Worm (Caenorhabditis elegans) whole organism, young adult: ENCODE data around the gene F09E10.5.

Experiments used
- C06A6.2 ChIP-seq: fragments of 200-800 bp; sonication (Bioruptor generic); conservative IDR thresholded peaks from 2 replicates; pipeline ENCODE4 v1.3.6; 2022; ENCODE audit warnings: missing genetic modification characterization, missing compliant biosample characterization
- F33H1.4 ChIP-seq: fragments of 200-800 bp; sonication (Bioruptor generic); IDR thresholded peaks from 2 replicates; pipeline ENCODE4 v1.3.6; 2022; ENCODE audit warnings: missing genetic modification reagents, missing genetic modification characterization, missing compliant biosample characterization
- F37B4.10 ChIP-seq: fragments of 200-800 bp; sonication (Bioruptor generic); IDR thresholded peaks from 2 replicates; pipeline ENCODE4 v1.3.6; 2022; ENCODE audit warnings: missing genetic modification characterization, missing compliant biosample characterization
- F39B2.1 ChIP-seq: fragments of 200-800 bp; sonication (Bioruptor generic); IDR thresholded peaks from 2 replicates; pipeline ENCODE4 v1.3.6; 2022; ENCODE audit warnings: missing genetic modification reagents, missing genetic modification characterization, missing compliant biosample characterization
- F55B11.4 ChIP-seq: sonication (generic microtip); optimal IDR thresholded peaks from 2 replicates; lab custom pipeline; 2016; ENCODE audit warnings: missing compliant biosample characterization, missing genetic modification characterization, borderline replicate concordance; ENCODE audit not compliant: insufficient read depth
- F57C9.4 ChIP-seq: sonication (generic microtip); optimal IDR thresholded peaks from 2 replicates; lab custom pipeline; 2017; ENCODE audit warnings: mild to moderate bottlenecking, missing genetic modification characterization, missing compliant biosample characterization
- K11D2.4 ChIP-seq: fragments of 200-800 bp; sonication (Bioruptor generic); IDR thresholded peaks from 2 replicates; pipeline ENCODE4 v1.3.6; 2022; ENCODE audit warnings: missing genetic modification reagents, missing genetic modification characterization, missing compliant biosample characterization
- K12H6.12 ChIP-seq: fragments of 200-800 bp; sonication (Bioruptor generic); optimal IDR thresholded peaks from 2 replicates; lab custom pipeline; 2018; ENCODE audit warnings: mild to moderate bottlenecking, missing genetic modification characterization, missing compliant biosample characterization
- T26A5.8 ChIP-seq: sonication (generic microtip); optimal IDR thresholded peaks from 2 replicates; lab custom pipeline; 2016; ENCODE audit warnings: missing genetic modification characterization, missing compliant biosample characterization
- Y53F4B.3 ChIP-seq: fragments of 200-800 bp; sonication (Bioruptor generic); IDR thresholded peaks from 2 replicates; pipeline ENCODE4 v1.3.6; 2022; ENCODE audit warnings: missing genetic modification reagents, missing genetic modification characterization, missing compliant biosample characterization
- Y53G8AR.9 ChIP-seq: fragments of 200-800 bp; sonication (Bioruptor generic); conservative IDR thresholded peaks from 2 replicates; pipeline ENCODE4 v1.3.6; 2022; ENCODE audit warnings: missing genetic modification reagents, missing genetic modification characterization, missing compliant biosample characterization
- Y56A3A.18 ChIP-seq: fragments of 200-800 bp; sonication (Bioruptor generic); IDR thresholded peaks from 2 replicates; pipeline ENCODE4 v1.3.6; 2022; ENCODE audit warnings: missing genetic modification reagents, missing genetic modification characterization, missing compliant biosample characterization
- Y67H2A.10 ChIP-seq: fragments of 200-800 bp; sonication (Bioruptor generic); conservative IDR thresholded peaks from 2 replicates; pipeline ENCODE4 v1.3.6; 2022; ENCODE audit warnings: missing genetic modification reagents, missing genetic modification characterization, missing compliant biosample characterization
- akir-1 ChIP-seq: fragments of 200-800 bp; sonication (Bioruptor generic); optimal IDR thresholded peaks from 2 replicates; lab custom pipeline; 2018; ENCODE audit warnings: mild to moderate bottlenecking, missing genetic modification characterization, moderate library complexity, missing compliant biosample characterization
- atf-7 ChIP-seq: sonication (generic microtip); optimal IDR thresholded peaks from 2 replicates; lab custom pipeline; 2017; ENCODE audit warnings: mild to moderate bottlenecking, missing genetic modification characterization, missing compliant biosample characterization
- attf-3 ChIP-seq: fragments of 200-800 bp; sonication (Bioruptor generic); conservative IDR thresholded peaks from 2 replicates; pipeline ENCODE4 v1.3.6; 2022; ENCODE audit warnings: missing genetic modification reagents, missing genetic modification characterization, missing compliant biosample characterization
- cebp-1 ChIP-seq, 2 experiments: fragments of 200-800 bp in 1 of 2; sonication (Bioruptor generic) in 1 of 2; sonication (generic microtip) in 1 of 2; IDR thresholded peaks in 1 of 2; optimal IDR thresholded peaks in 1 of 2; 2 replicates each; pipeline versions ENCODE4 v1.3.6 to Lab custom; 2017 to 2022; ENCODE audit warnings: missing compliant biosample characterization in 2 of 2, missing genetic modification characterization in 2 of 2, mild to moderate bottlenecking in 1 of 2, missing genetic modification reagents in 1 of 2, moderate library complexity in 1 of 2
- ceh-40 ChIP-seq: fragments of 200-800 bp; sonication (Bioruptor generic); IDR thresholded peaks from 2 replicates; pipeline ENCODE4 v1.3.6; 2022; ENCODE audit warnings: missing genetic modification characterization, missing compliant biosample characterization
- ceh-91 ChIP-seq: fragments of 200-800 bp; sonication (Bioruptor generic); IDR thresholded peaks from 2 replicates; pipeline ENCODE4 v1.3.6; 2022; ENCODE audit warnings: missing genetic modification reagents, missing genetic modification characterization, missing compliant biosample characterization
- dox-1 ChIP-seq: fragments of 200-800 bp; sonication (Bioruptor generic); IDR thresholded peaks from 2 replicates; pipeline ENCODE4 v1.3.6; 2022; ENCODE audit warnings: missing genetic modification reagents, missing genetic modification characterization, missing compliant biosample characterization
- dpff-1 ChIP-seq: sonication (generic microtip); optimal IDR thresholded peaks from 2 replicates; lab custom pipeline; 2017; ENCODE audit warnings: mild to moderate bottlenecking, missing genetic modification characterization, missing compliant biosample characterization
- ekl-4 ChIP-seq: fragments of 200-800 bp; sonication (Bioruptor generic); IDR thresholded peaks from 2 replicates; pipeline ENCODE4 v1.3.6; 2022; ENCODE audit warnings: missing genetic modification reagents, missing genetic modification characterization, missing compliant biosample characterization
- ets-4 ChIP-seq: fragments of 200-800 bp; sonication (Bioruptor generic); optimal IDR thresholded peaks from 2 replicates; lab custom pipeline; 2018; ENCODE audit warnings: mild to moderate bottlenecking, missing genetic modification characterization, missing compliant biosample characterization
- hmg-1.2 ChIP-seq: fragments of 200-800 bp; sonication (Bioruptor generic); IDR thresholded peaks from 2 replicates; pipeline ENCODE4 v1.3.6; 2022; ENCODE audit warnings: missing genetic modification reagents, missing genetic modification characterization, missing compliant biosample characterization
- let-607 ChIP-seq, 2 experiments: fragments of 200-800 bp in 1 of 2; sonication (Bioruptor generic) in 1 of 2; sonication (generic microtip) in 1 of 2; optimal IDR thresholded peaks; 2 replicates each; lab custom pipeline; 2016 to 2018; ENCODE audit warnings: mild to moderate bottlenecking in 2 of 2, missing compliant biosample characterization in 2 of 2, missing genetic modification characterization in 2 of 2, moderate library complexity in 2 of 2, missing genotype in 1 of 2
- lin-26 ChIP-seq: fragments of 200-800 bp; sonication (Bioruptor generic); IDR thresholded peaks from 2 replicates; pipeline ENCODE4 v1.3.6; 2022; ENCODE audit warnings: missing genetic modification reagents, missing genetic modification characterization, missing compliant biosample characterization
- lin-54 ChIP-seq: fragments of 200-800 bp; sonication (Bioruptor generic); optimal IDR thresholded peaks from 2 replicates; lab custom pipeline; 2018; ENCODE audit warnings: mild to moderate bottlenecking, missing genetic modification characterization, missing compliant biosample characterization
- lsl-1 ChIP-seq: fragments of 200-800 bp; sonication (Bioruptor generic); optimal IDR thresholded peaks from 2 replicates; lab custom pipeline; 2018; ENCODE audit warnings: mild to moderate bottlenecking, missing genetic modification characterization, moderate library complexity, missing compliant biosample characterization
- lsy-27 ChIP-seq: sonication (generic microtip); optimal IDR thresholded peaks from 2 replicates; lab custom pipeline; 2017; ENCODE audit warnings: missing genetic modification characterization, mild to moderate bottlenecking, missing compliant biosample characterization, antibody characterized with exemption, missing genotype, borderline replicate concordance; ENCODE audit not compliant: insufficient read depth
- madf-10 ChIP-seq: sonication (generic microtip); optimal IDR thresholded peaks from 2 replicates; lab custom pipeline; 2016; ENCODE audit warnings: mild to moderate bottlenecking, missing genetic modification characterization, missing compliant biosample characterization
- madf-8 ChIP-seq: fragments of 200-800 bp; sonication (Bioruptor generic); conservative IDR thresholded peaks from 2 replicates; pipeline ENCODE4 v1.3.6; 2022; ENCODE audit warnings: missing genetic modification reagents, missing genetic modification characterization, missing compliant biosample characterization
- mcd-1 ChIP-seq: fragments of 200-800 bp; sonication (Bioruptor generic); IDR thresholded peaks from 2 replicates; pipeline ENCODE4 v1.3.6; 2022; ENCODE audit warnings: missing genetic modification reagents, missing genetic modification characterization, missing compliant biosample characterization
- mes-4 ChIP-seq: sonication (generic microtip); optimal IDR thresholded peaks from 2 replicates; lab custom pipeline; 2016; ENCODE audit warnings: missing genotype, missing genetic modification characterization, missing compliant biosample characterization
- mxl-1 ChIP-seq: sonication (generic microtip); optimal IDR thresholded peaks from 2 replicates; lab custom pipeline; 2016; ENCODE audit warnings: missing genetic modification characterization, missing compliant biosample characterization
- nfya-2 ChIP-seq: fragments of 200-800 bp; sonication (Bioruptor generic); IDR thresholded peaks from 2 replicates; pipeline ENCODE4 v1.3.6; 2022; ENCODE audit warnings: missing genetic modification reagents, missing genetic modification characterization, missing compliant biosample characterization
- nhr-27 ChIP-seq: fragments of 200-800 bp; sonication (Bioruptor generic); optimal IDR thresholded peaks from 2 replicates; lab custom pipeline; 2018; ENCODE audit warnings: mild to moderate bottlenecking, missing genetic modification characterization, moderate library complexity, missing compliant biosample characterization
- nhr-90 ChIP-seq: sonication (generic microtip); optimal IDR thresholded peaks from 2 replicates; lab custom pipeline; 2016; ENCODE audit warnings: missing genotype, mild to moderate bottlenecking, missing genetic modification characterization, missing compliant biosample characterization
- rcor-1 ChIP-seq: fragments of 200-800 bp; sonication (Bioruptor generic); IDR thresholded peaks from 2 replicates; pipeline ENCODE4 v1.3.6; 2022; ENCODE audit warnings: missing genetic modification reagents, missing genetic modification characterization, missing compliant biosample characterization
- snpc-3.4 ChIP-seq: sonication (generic microtip); optimal IDR thresholded peaks from 2 replicates; lab custom pipeline; 2017; ENCODE audit warnings: missing genetic modification characterization, mild to moderate bottlenecking, missing compliant biosample characterization, antibody characterized with exemption, moderate library complexity, missing genotype, missing genetic modification reagents
- snpc-4 ChIP-seq, 5 experiments: fragments of 150-350 bp in 1 of 5; sonication (generic microtip) in 4 of 5; optimal IDR thresholded peaks; 2 replicates each; lab custom pipeline; 2014 to 2018; ENCODE audit warnings: missing genetic modification characterization in 5 of 5, missing biosample characterization in 3 of 5, antibody characterized with exemption in 2 of 5, mild to moderate bottlenecking in 2 of 5, missing compliant biosample characterization in 2 of 5, missing genotype in 2 of 5, moderate library complexity in 2 of 5, missing genetic modification reagents in 1 of 5
- sptf-2 ChIP-seq: fragments of 200-800 bp; sonication (Bioruptor generic); optimal IDR thresholded peaks from 2 replicates; lab custom pipeline; 2018; ENCODE audit warnings: mild to moderate bottlenecking, missing genetic modification characterization, missing compliant biosample characterization
- tbp1 ChIP-seq: fragments of 200-800 bp; sonication (Bioruptor generic); optimal IDR thresholded peaks from 2 replicates; lab custom pipeline; 2018; ENCODE audit warnings: mild to moderate bottlenecking, missing genetic modification characterization, missing compliant biosample characterization
- tlf-1 ChIP-seq: fragments of 200-800 bp; sonication (Bioruptor generic); optimal IDR thresholded peaks from 2 replicates; lab custom pipeline; 2018; ENCODE audit warnings: mild to moderate bottlenecking, missing genetic modification characterization, missing compliant biosample characterization
- unc-130 ChIP-seq: sonication (generic microtip); optimal IDR thresholded peaks from 2 replicates; lab custom pipeline; 2016; ENCODE audit warnings: missing genetic modification reagents, missing genetic modification characterization, missing compliant biosample characterization
- xnd-1 ChIP-seq: sonication (generic microtip); optimal IDR thresholded peaks from 2 replicates; lab custom pipeline; 2016; ENCODE audit warnings: missing genotype, missing genetic modification reagents, missing genetic modification characterization, missing compliant biosample characterization
- zfh-2 ChIP-seq: fragments of 200-800 bp; sonication (Bioruptor generic); conservative IDR thresholded peaks from 2 replicates; pipeline ENCODE4 v1.3.6; 2022; ENCODE audit warnings: missing genetic modification reagents, missing genetic modification characterization, missing compliant biosample characterization
- ztf-22 ChIP-seq: fragments of 200-800 bp; sonication (Bioruptor generic); optimal IDR thresholded peaks from 2 replicates; lab custom pipeline; 2018; ENCODE audit warnings: mild to moderate bottlenecking, missing genetic modification characterization, moderate library complexity, missing compliant biosample characterization
- ztf-3 ChIP-seq: fragments of 200-800 bp; sonication (Bioruptor generic); optimal IDR thresholded peaks from 2 replicates; lab custom pipeline; 2018; ENCODE audit warnings: mild to moderate bottlenecking, missing genetic modification characterization, missing compliant biosample characterization

Gene F09E10.5

DNA sequence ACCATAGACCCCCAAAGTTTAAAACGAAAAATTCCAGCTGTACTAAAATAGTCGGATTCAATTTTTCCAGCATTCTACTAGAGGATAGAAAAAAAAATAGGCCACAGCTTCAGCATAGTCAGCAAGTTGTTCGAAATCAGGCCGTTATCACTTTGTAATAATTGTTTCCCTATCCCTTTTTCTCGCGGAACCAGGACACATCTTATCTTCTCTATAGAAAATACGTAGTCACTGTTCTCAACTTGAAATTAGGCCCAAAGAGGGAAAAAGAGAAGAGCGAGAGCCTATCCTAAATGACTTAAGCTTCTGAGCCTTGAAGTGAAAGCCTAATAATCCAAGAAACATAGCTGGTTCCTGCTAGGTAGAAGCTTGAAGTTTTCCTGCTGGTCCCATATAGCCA is 48.5 kb downstream of the F09E10.5 start (continued):
- TF ChIP-seq ets-4 (no peak), lsy-27 (tag; lab: Kevin White, UChicago) (no peak), mcd-1 (GFP tag; lab: Robert Waterston, UW) (no peak), unc-130 (GFP tag; lab: Kevin White, UChicago) (no peak), lsl-1 (no peak), dox-1 (0 out of 2 replicates have a peak, but pooled peaks have one; percentile 16), K12H6.12 (tag; lab: Kevin White, UChicago) (no peak), T26A5.8 (tag; lab: Kevin White, UChicago) (no peak), atf-7 (tag; lab: Kevin White, UChicago) (no peak), dpff-1 (no peak), tlf-1 (GFP tag; lab: Kevin White, UChicago) (peak; percentile 33), lin-26 (GFP tag; lab: Robert Waterston, UW) (no peak), Y56A3A.18 (GFP tag; lab: Robert Waterston, UW) (no peak), Y53F4B.3 (no peak), mxl-1 (tag; lab: Kevin White, UChicago) (no peak), nhr-27 (tag; lab: Kevin White, UChicago) (no peak), F55B11.4 (tag; lab: Kevin White, UChicago) (no peak), rcor-1 (GFP tag; lab: Robert Waterston, UW) (no peak), madf-10 (tag; lab: Kevin White, UChicago) (peak; percentile 25), akir-1 (GFP tag; lab: Kevin White, UChicago) (no peak), nhr-90 (tag; lab: Kevin White, UChicago) (no peak), F37B4.10 (GFP tag; lab: Robert Waterston, UW) (no peak), nfya-2 (GFP tag; lab: Robert Waterston, UW) (no peak), attf-3 (no peak), F33H1.4 (no peak), madf-8 (GFP tag; lab: Robert Waterston, UW) (no peak), ceh-91 (GFP tag; lab: Robert Waterston, UW) (no peak), Y67H2A.10 (GFP tag; lab: Robert Waterston, UW) (no peak), ztf-3 (GFP tag; lab: Kevin White, UChicago) (no peak), ekl-4 (no peak), xnd-1 (tag; lab: Kevin White, UChicago) (no peak), mes-4 (tag; lab: Kevin White, UChicago) (no peak), C06A6.2 (GFP tag; lab: Robert Waterston, UW) (no peak), F57C9.4 (no peak), sptf-2 (GFP tag; lab: Kevin White, UChicago) (no peak), let-607 (tag; optimal IDR thresholded peaks at IDR 0.05; lab: Kevin White, UChicago) (no peak), cebp-1 (GFP tag; IDR thresholded peaks at IDR 0.05; lab: Robert Waterston, UW) (no peak), cebp-1 (tag; optimal IDR thresholded peaks at IDR 0.05; lab: Kevin White, UChicago) (no peak), snpc-3.4 (no peak), lin-54 (peak; percentile 13), F39B2.1 (no peak), Y53G8AR.9 (GFP tag; lab: Robert Waterston, UW) (no peak), snpc-4 (GFP tag; optimal IDR thresholded peaks at IDR 0.05; lab: Kevin White, UChicago) (no peak), snpc-4 (tag; optimal IDR thresholded peaks at IDR 0.05; lab: Kevin White, UChicago) (no peak), zfh-2 (GFP tag; lab: Robert Waterston, UW) (no peak), K11D2.4 (GFP tag; lab: Robert Waterston, UW) (peak; percentile 26; the same call in 1 of the 2 replicates), ztf-22 (GFP tag; lab: Kevin White, UChicago) (no peak), hmg-1.2 (GFP tag; lab: Robert Waterston, UW) (peak; percentile 25; the same call in 1 of the 2 replicates), tbp1 (GFP tag; lab: Kevin White, UChicago) (no peak), ceh-40 (GFP tag; lab: Robert Waterston, UW) (no peak)
